Fruit fly (Drosophila melanogaster) whole organism, embryonic: ENCODE data around the gene CG14715.
A peak's percentile ranks its signal among the peaks of the same experiment; 100 is the strongest.

Experiments
- ATbp ChIP-seq: fragments of 200-800 bp; sonication (Bioruptor generic); optimal IDR thresholded peaks from 2 replicates; lab custom pipeline; 2017; ENCODE audit warnings: missing biosample characterization, mild to moderate bottlenecking, missing genetic modification characterization, missing genetic modification reagents
- Aef1 ChIP-seq: fragments of 200-800 bp; sonication (Bioruptor generic); IDR thresholded peaks from 3 replicates; pipeline ENCODE4 v1.3.6; 2022; ENCODE audit warnings: missing biosample characterization, missing genetic modification characterization
- CG10366 ChIP-seq: fragments of 200-800 bp; sonication (Bioruptor generic); IDR thresholded peaks from 2 replicates; pipeline ENCODE4 v1.3.6; 2022; ENCODE audit warnings: missing biosample characterization, missing genetic modification characterization
- CG11247 ChIP-seq: fragments of 200-800 bp; sonication (Bioruptor generic); IDR thresholded peaks from 2 replicates; pipeline ENCODE4 v1.3.6; 2022; ENCODE audit warnings: missing biosample characterization, missing genetic modification characterization
- CG14710 ChIP-seq: fragments of 200-800 bp; sonication (Bioruptor generic); optimal IDR thresholded peaks from 3 replicates; lab custom pipeline; 2019; ENCODE audit warnings: missing biosample characterization, mild to moderate bottlenecking, missing genetic modification characterization, moderate library complexity
- CG1647 ChIP-seq: fragments of 200-800 bp; sonication (Bioruptor generic); optimal IDR thresholded peaks from 3 replicates; lab custom pipeline; 2016; ENCODE audit warnings: missing biosample characterization, missing genetic modification characterization
- CG16779 ChIP-seq: fragments of 200-800 bp; sonication (Bioruptor generic); IDR thresholded peaks from 2 replicates; pipeline ENCODE4 v1.3.6; 2022; ENCODE audit warnings: missing biosample characterization, missing genetic modification characterization
- CG17186 ChIP-seq: fragments of 200-800 bp; sonication (Bioruptor generic); optimal IDR thresholded peaks from 3 replicates; lab custom pipeline; 2017; ENCODE audit warnings: missing biosample characterization, missing genetic modification reagents, missing genetic modification characterization
- CG1832 ChIP-seq: fragments of 200-800 bp; sonication (Bioruptor generic); optimal IDR thresholded peaks from 2 replicates; lab custom pipeline; 2017; ENCODE audit warnings: missing biosample characterization, mild to moderate bottlenecking, missing genetic modification characterization, inconsistent platforms
- CG18619 ChIP-seq: fragments of 200-800 bp; sonication (Bioruptor generic); optimal IDR thresholded peaks from 3 replicates; lab custom pipeline; 2017; ENCODE audit warnings: missing biosample characterization, mild to moderate bottlenecking, missing genetic modification characterization
- CG2116 ChIP-seq: fragments of 200-800 bp; sonication (Bioruptor generic); optimal IDR thresholded peaks from 3 replicates; lab custom pipeline; 2018; ENCODE audit warnings: missing biosample characterization, mild to moderate bottlenecking, missing genetic modification characterization
- CG2712 ChIP-seq: fragments of 200-800 bp; optimal IDR thresholded peaks from 3 replicates; lab custom pipeline; 2019; ENCODE audit warnings: missing biosample characterization, mild to moderate bottlenecking, missing genetic modification characterization, moderate library complexity
- CG2889 ChIP-seq: fragments of 200-800 bp; sonication (Bioruptor generic); IDR thresholded peaks from 3 replicates; pipeline ENCODE4 v1.3.6; 2022; ENCODE audit warnings: missing biosample characterization, missing genetic modification characterization
- CG31441 ChIP-seq: fragments of 200-800 bp; sonication (Bioruptor generic); IDR thresholded peaks from 2 replicates; pipeline ENCODE4 v1.3.6; 2022; ENCODE audit warnings: missing biosample characterization, missing genetic modification characterization
- CG34376 ChIP-seq: fragments of 200-800 bp; sonication (Bioruptor generic); optimal IDR thresholded peaks from 2 replicates; lab custom pipeline; 2018; ENCODE audit warnings: missing biosample characterization, mild to moderate bottlenecking, missing genetic modification characterization
- CG4820 ChIP-seq: fragments of 200-800 bp; sonication (Bioruptor generic); optimal IDR thresholded peaks from 3 replicates; lab custom pipeline; 2016; ENCODE audit warnings: missing biosample characterization, missing genetic modification characterization
- CG4854 ChIP-seq: fragments of 200-800 bp; sonication (Bioruptor generic); optimal IDR thresholded peaks from 2 replicates; lab custom pipeline; 2016; ENCODE audit warnings: missing biosample characterization, missing genetic modification characterization, inconsistent platforms
- CG5245 ChIP-seq: fragments of 200-800 bp; sonication (Bioruptor generic); optimal IDR thresholded peaks from 3 replicates; lab custom pipeline; 2016; ENCODE audit warnings: missing biosample characterization, missing genetic modification characterization
- CG8281 ChIP-seq: fragments of 200-800 bp; sonication (Bioruptor generic); optimal IDR thresholded peaks from 2 replicates; lab custom pipeline; 2018; ENCODE audit warnings: missing biosample characterization, mild to moderate bottlenecking, missing genetic modification characterization, moderate library complexity
- CG9817 ChIP-seq: fragments of 200-800 bp; sonication (Bioruptor generic); optimal IDR thresholded peaks from 2 replicates; lab custom pipeline; 2018; ENCODE audit warnings: missing biosample characterization, mild to moderate bottlenecking, missing genetic modification characterization, moderate library complexity
- CHES-1-like ChIP-seq: fragments of 200-800 bp; sonication (Bioruptor generic); optimal IDR thresholded peaks from 2 replicates; lab custom pipeline; 2016; ENCODE audit warnings: missing biosample characterization, missing genetic modification characterization
- CTCF ChIP-seq: fragments of 200-800 bp; sonication (Bioruptor generic); optimal IDR thresholded peaks from 2 replicates; lab custom pipeline; 2017; ENCODE audit warnings: missing biosample characterization, mild to moderate bottlenecking, missing genetic modification characterization, moderate library complexity
- D ChIP-seq, 2 experiments: fragments of 200-800 bp in 1 of 2; fragments of >200 bp in 1 of 2; sonication (Bioruptor generic) in 1 of 2; optimal IDR thresholded peaks; 2 replicates in 1 of 2; 3 replicates in 1 of 2; lab custom pipeline; 2017; ENCODE audit warnings: mild to moderate bottlenecking in 1 of 2, missing biosample characterization in 1 of 2, missing genetic modification characterization in 1 of 2, missing genetic modification reagents in 1 of 2
- Dll ChIP-seq: fragments of 200-800 bp; sonication (Bioruptor generic); IDR thresholded peaks from 4 replicates; pipeline ENCODE4 v1.3.6; 2022; ENCODE audit warnings: missing biosample characterization, missing genetic modification characterization; ENCODE audit not compliant: partially characterized antibody
- HmgZ ChIP-seq: fragments of 200-800 bp; sonication (Bioruptor generic); optimal IDR thresholded peaks from 2 replicates; lab custom pipeline; 2018; ENCODE audit warnings: missing biosample characterization, mild to moderate bottlenecking, missing genetic modification characterization
- Hr51 ChIP-seq, 2 experiments: fragments of 200-800 bp; sonication (Bioruptor generic); optimal IDR thresholded peaks; 2 replicates in 1 of 2; 3 replicates in 1 of 2; lab custom pipeline; 2016 to 2018; ENCODE audit warnings: missing biosample characterization in 2 of 2, missing genetic modification characterization in 2 of 2, mild to moderate bottlenecking in 1 of 2, moderate library complexity in 1 of 2
- Mad ChIP-seq: fragments of 200-800 bp; sonication (Bioruptor generic); optimal IDR thresholded peaks from 2 replicates; lab custom pipeline; 2016; ENCODE audit warnings: missing biosample characterization, missing genetic modification characterization
- Max ChIP-seq: fragments of 200-800 bp; sonication (Bioruptor generic); optimal IDR thresholded peaks from 2 replicates; lab custom pipeline; 2016; ENCODE audit warnings: missing biosample characterization, mild to moderate bottlenecking, missing genetic modification characterization
- Opbp ChIP-seq: fragments of 200-800 bp; sonication (Bioruptor generic); IDR thresholded peaks from 3 replicates; pipeline ENCODE4 v1.3.6; 2022; ENCODE audit warnings: missing biosample characterization, missing genetic modification characterization; ENCODE audit not compliant: partially characterized antibody
- Trl ChIP-seq, 3 experiments: fragments of >200 bp in 2 of 3; fragments of 200-800 bp in 1 of 3; sonication (Bioruptor generic) in 1 of 3; optimal IDR thresholded peaks; 2 replicates in 1 of 3; 3 replicates in 2 of 3; lab custom pipeline; 2016 to 2017; ENCODE audit warnings: missing biosample characterization in 1 of 3, missing genetic modification characterization in 1 of 3
- Xrp1 ChIP-seq: fragments of 200-800 bp; sonication (Bioruptor generic); IDR thresholded peaks from 2 replicates; pipeline ENCODE4 v1.3.6; 2022; ENCODE audit warnings: missing biosample characterization, missing genetic modification characterization
- ac ChIP-seq: fragments of 200-800 bp; sonication (Bioruptor generic); optimal IDR thresholded peaks from 3 replicates; lab custom pipeline; 2017; ENCODE audit warnings: missing biosample characterization, mild to moderate bottlenecking, missing genetic modification characterization
- bigmax ChIP-seq: fragments of 200-800 bp; sonication (Bioruptor generic); optimal IDR thresholded peaks from 2 replicates; lab custom pipeline; 2018; ENCODE audit warnings: missing biosample characterization, mild to moderate bottlenecking, missing genetic modification characterization
- cg ChIP-seq: fragments of 200-800 bp; sonication (Bioruptor generic); optimal IDR thresholded peaks from 3 replicates; lab custom pipeline; 2019; ENCODE audit warnings: missing biosample characterization, mild to moderate bottlenecking, missing genetic modification characterization, moderate library complexity
- chn ChIP-seq: fragments of 200-800 bp; sonication (Bioruptor generic); optimal IDR thresholded peaks from 2 replicates; lab custom pipeline; 2016; ENCODE audit warnings: missing biosample characterization, missing genetic modification characterization
- dmrt99B ChIP-seq: fragments of 200-800 bp; sonication (Bioruptor generic); optimal IDR thresholded peaks from 2 replicates; lab custom pipeline; 2018; ENCODE audit warnings: missing biosample characterization, mild to moderate bottlenecking, missing genetic modification characterization, moderate library complexity
- ems ChIP-seq: fragments of 200-800 bp; sonication (Bioruptor generic); optimal IDR thresholded peaks from 3 replicates; lab custom pipeline; 2016; ENCODE audit warnings: missing biosample characterization, missing genetic modification characterization
- fru ChIP-seq: fragments of >200 bp; optimal IDR thresholded peaks from 2 replicates; lab custom pipeline; 2017
- fu2 ChIP-seq: fragments of 200-800 bp; sonication (Bioruptor generic); optimal IDR thresholded peaks from 2 replicates; lab custom pipeline; 2016; ENCODE audit warnings: missing biosample characterization, missing genetic modification characterization
- gsb-n ChIP-seq: fragments of 200-800 bp; sonication (Bioruptor generic); optimal IDR thresholded peaks from 3 replicates; lab custom pipeline; 2018; ENCODE audit warnings: missing biosample characterization, mild to moderate bottlenecking, missing genetic modification characterization
- knrl ChIP-seq: fragments of 200-800 bp; sonication (Bioruptor generic); IDR thresholded peaks from 3 replicates; pipeline ENCODE4 v1.3.6; 2022; ENCODE audit warnings: missing biosample characterization, missing genetic modification characterization; ENCODE audit not compliant: partially characterized antibody
- lmd ChIP-seq: fragments of 200-800 bp; sonication (Bioruptor generic); IDR thresholded peaks from 2 replicates; pipeline ENCODE4 v1.3.6; 2022; ENCODE audit warnings: missing biosample characterization, missing genetic modification characterization
- sna ChIP-seq: fragments of 200-800 bp; sonication (Bioruptor generic); IDR thresholded peaks from 2 replicates; pipeline ENCODE4 v1.3.6; 2022; ENCODE audit warnings: missing biosample characterization, missing genetic modification characterization; ENCODE audit not compliant: partially characterized antibody
- twi ChIP-seq: fragments of 200-800 bp; optimal IDR thresholded peaks from 2 replicates; lab custom pipeline; 2019; ENCODE audit warnings: missing biosample characterization, mild to moderate bottlenecking, missing genetic modification characterization, moderate library complexity
- unpg ChIP-seq: fragments of 200-800 bp; sonication (Bioruptor generic); optimal IDR thresholded peaks from 3 replicates; lab custom pipeline; 2018; ENCODE audit warnings: missing biosample characterization, mild to moderate bottlenecking, missing genetic modification characterization, moderate library complexity
- zen ChIP-seq: fragments of 200-800 bp; sonication (Bioruptor generic); optimal IDR thresholded peaks from 3 replicates; lab custom pipeline; 2018; ENCODE audit warnings: missing biosample characterization, mild to moderate bottlenecking, missing genetic modification characterization, moderate library complexity
- zfh2 ChIP-seq: fragments of 200-800 bp; sonication (Bioruptor generic); optimal IDR thresholded peaks from 2 replicates; lab custom pipeline; 2016; ENCODE audit warnings: missing biosample characterization, missing genetic modification characterization

CG14715 gene

dm6 chr3R:11650105-11651039, 23.6 kb upstream of the CG14715 start, which contains the start of the genes Csk and Elp1:
Gene Csk, minus strand, starts transcription at chr3R:11650706.
Gene Elp1, plus strand, starts transcription at chr3R:11650971.
- TF ChIP-seq CTCF (GFP tag; lab: Kevin White, UChicago) (no peak), lmd (GFP tag; lab: Robert Waterston, UW) (peak; percentile 50; the same call in 1 of the 2 replicates), CG11247 (GFP tag; lab: Robert Waterston, UW) (no peak), bigmax (GFP tag; lab: Kevin White, UChicago) (no peak), CG18619 (GFP tag; lab: Kevin White, UChicago) (peak; percentile 31), Trl (optimal IDR thresholded peaks at IDR 0.05; lab: Kevin White, UChicago) (peak in 1 of 2 experiments; percentile 17), Trl (GFP tag; optimal IDR thresholded peaks at IDR 0.05; lab: Kevin White, UChicago) (no peak), CG9817 (tag; lab: Kevin White, UChicago) (peak; percentile 58), CG4820 (GFP tag; lab: Kevin White, UChicago) (peak; percentile 55), Xrp1 (GFP tag; lab: Robert Waterston, UW) (peak; percentile 56; the same call in 1 of the 2 replicates), CHES-1-like (GFP tag; lab: Kevin White, UChicago) (peak; percentile 36), zfh2 (GFP tag; lab: Kevin White, UChicago) (peak; percentile 71), fu2 (GFP tag; lab: Kevin White, UChicago) (peak; percentile 19), cg (peak; percentile 95), twi (tag; lab: Kevin White, UChicago) (peak; percentile 73), ATbp (no peak), CG1647 (peak; percentile 36), CG17186 (GFP tag; lab: Kevin White, UChicago) (peak; percentile 41), HmgZ (tag; lab: Kevin White, UChicago) (peak; percentile 75), Mad (GFP tag; lab: Kevin White, UChicago) (peak; percentile 41), ems (GFP tag; lab: Kevin White, UChicago) (peak; percentile 0), CG5245 (GFP tag; lab: Kevin White, UChicago) (peak; percentile 12), CG16779 (GFP tag; lab: Robert Waterston, UW) (no peak), CG31441 (peak; percentile 66; the same call in 1 of the 2 replicates), fru (lab: Kevin White, UChicago) (no peak), unpg (peak; percentile 50), CG34376 (GFP tag; lab: Kevin White, UChicago) (peak; percentile 33), CG14710 (tag; lab: Kevin White, UChicago) (peak; percentile 85), sna (GFP tag; lab: Robert Waterston, UW) (no peak), knrl (peak; percentile 23; the same call in 1 of the 3 replicates), Opbp (0 out of 3 replicates have a peak, but pooled peaks have one; percentile 12), chn (GFP tag; lab: Kevin White, UChicago) (peak; percentile 5), CG2889 (GFP tag; lab: Robert Waterston, UW) (no peak), Aef1 (GFP tag; lab: Robert Waterston, UW) (peak; percentile 45; the same call in 2 of the 3 replicates), dmrt99B (tag; lab: Kevin White, UChicago) (peak; percentile 42), zen (tag; lab: Kevin White, UChicago) (peak; percentile 19), Dll (GFP tag; lab: Robert Waterston, UW) (no peak), D (optimal IDR thresholded peaks at IDR 0.05; lab: Kevin White, UChicago) (no peak), D (GFP tag; optimal IDR thresholded peaks at IDR 0.05; lab: Kevin White, UChicago) (no peak), CG8281 (tag; lab: Kevin White, UChicago) (peak; percentile 5), CG1832 (GFP tag; lab: Kevin White, UChicago) (no peak), CG2116 (GFP tag; lab: Kevin White, UChicago) (peak; percentile 71), gsb-n (tag; lab: Kevin White, UChicago) (peak; percentile 43), CG10366 (peak; percentile 33; the same call in 1 of the 2 replicates), CG4854 (peak; percentile 16), CG2712 (tag; lab: Kevin White, UChicago) (peak; percentile 68), ac (GFP tag; lab: Kevin White, UChicago) (no peak), Max (GFP tag; lab: Kevin White, UChicago) (peak; percentile 86), Hr51 (GFP tag; optimal IDR thresholded peaks at IDR 0.05; lab: Kevin White, UChicago) (peak; percentile 40 to 51)
